Fruit fly (Drosophila melanogaster): ENCODE data around the gene Decay.

- TF ChIP-seq h (optimal IDR thresholded peaks at IDR 0.05) (no peak), psq (optimal IDR thresholded peaks at IDR 0.05) (no peak), Myc (optimal IDR thresholded peaks at IDR 0.05) (no peak), ttk (optimal IDR thresholded peaks at IDR 0.05) (no peak)
These were observed 27.6 kb upstream of the Decay start for dm6 chr3R:16528429-16528828.

Data from Kc167 (cell line).